Fruit fly (Drosophila melanogaster) whole organism, embryonic: ENCODE results near the gene Paics.

Experiments
- Atf-2 ChIP-seq: fragments of 200-800 bp; sonication (Bioruptor generic); optimal IDR thresholded peaks from 2 replicates; lab custom pipeline; 2016; ENCODE audit warnings: missing biosample characterization, missing genetic modification characterization
- B-H1 ChIP-seq: fragments of 200-800 bp; sonication (Bioruptor generic); IDR thresholded peaks from 3 replicates; pipeline ENCODE4 v1.3.6; 2022; ENCODE audit warnings: missing biosample characterization, missing genetic modification characterization
- B-H2 ChIP-seq: fragments of 200-800 bp; sonication (Bioruptor generic); optimal IDR thresholded peaks from 2 replicates; lab custom pipeline; 2018; ENCODE audit warnings: missing biosample characterization, mild to moderate bottlenecking, missing genetic modification characterization
- CG1024 ChIP-seq: fragments of 200-800 bp; sonication (Bioruptor generic); IDR thresholded peaks from 2 replicates; pipeline ENCODE4 v1.3.6; 2022; ENCODE audit warnings: missing biosample characterization, missing genetic modification characterization
- CG13287 ChIP-seq: fragments of 200-800 bp; sonication (Bioruptor generic); IDR thresholded peaks from 2 replicates; pipeline ENCODE4 v1.3.6; 2022; ENCODE audit warnings: missing biosample characterization, missing genetic modification characterization; ENCODE audit not compliant: partially characterized antibody
- CG13424 ChIP-seq: fragments of 200-800 bp; sonication (Bioruptor generic); optimal IDR thresholded peaks from 2 replicates; lab custom pipeline; 2019; ENCODE audit warnings: missing biosample characterization, mild to moderate bottlenecking, missing genetic modification characterization, moderate library complexity
- CG13624 ChIP-seq: fragments of 200-800 bp; sonication (Bioruptor generic); optimal IDR thresholded peaks from 2 replicates; lab custom pipeline; 2016; ENCODE audit warnings: missing biosample characterization, missing genetic modification characterization
- CG16815 ChIP-seq: fragments of 200-800 bp; sonication (Bioruptor generic); optimal IDR thresholded peaks from 3 replicates; lab custom pipeline; 2017; ENCODE audit warnings: missing biosample characterization, mild to moderate bottlenecking, missing genetic modification characterization
- CG17802 ChIP-seq: fragments of 200-800 bp; sonication (Bioruptor generic); optimal IDR thresholded peaks from 2 replicates; lab custom pipeline; 2018; ENCODE audit warnings: missing biosample characterization, mild to moderate bottlenecking, missing genetic modification characterization, moderate library complexity
- CG43689 ChIP-seq: fragments of 200-800 bp; sonication (Bioruptor generic); IDR thresholded peaks from 2 replicates; pipeline ENCODE4 v1.3.6; 2022; ENCODE audit warnings: missing biosample characterization, missing genetic modification characterization
- CG6813 ChIP-seq: fragments of 200-800 bp; sonication (Bioruptor generic); optimal IDR thresholded peaks from 2 replicates; lab custom pipeline; 2017; ENCODE audit warnings: missing biosample characterization, missing genetic modification characterization, mild to moderate bottlenecking, moderate library complexity, missing genetic modification reagents
- CG7556 ChIP-seq: fragments of 200-800 bp; sonication (Bioruptor generic); optimal IDR thresholded peaks from 2 replicates; lab custom pipeline; 2017; ENCODE audit warnings: missing biosample characterization, mild to moderate bottlenecking, missing genetic modification characterization
- CG7963 ChIP-seq: fragments of 200-800 bp; sonication (Bioruptor generic); IDR thresholded peaks from 3 replicates; pipeline ENCODE4 v1.3.6; 2022; ENCODE audit warnings: missing biosample characterization, missing genetic modification characterization; ENCODE audit not compliant: partially characterized antibody
- CG8290 ChIP-seq, 3 experiments: fragments of 200-800 bp; sonication (Bioruptor generic); optimal IDR thresholded peaks; 2 replicates each; lab custom pipeline; 2016 to 2019; ENCODE audit warnings: missing biosample characterization in 3 of 3, missing genetic modification characterization in 3 of 3, mild to moderate bottlenecking in 2 of 3, moderate library complexity in 1 of 3
- CG8924 ChIP-seq: fragments of 200-800 bp; optimal IDR thresholded peaks from 3 replicates; lab custom pipeline; 2019; ENCODE audit warnings: missing biosample characterization, mild to moderate bottlenecking, missing genetic modification characterization, moderate library complexity
- CG9437 ChIP-seq: fragments of 200-800 bp; sonication (Bioruptor generic); optimal IDR thresholded peaks from 2 replicates; lab custom pipeline; 2018; ENCODE audit warnings: missing biosample characterization, mild to moderate bottlenecking, missing genetic modification characterization
- CG9609 ChIP-seq: fragments of 200-800 bp; sonication (Bioruptor generic); optimal IDR thresholded peaks from 3 replicates; lab custom pipeline; 2016; ENCODE audit warnings: missing biosample characterization, missing genetic modification characterization
- Deaf1 ChIP-seq: fragments of 200-800 bp; optimal IDR thresholded peaks from 3 replicates; lab custom pipeline; 2019; ENCODE audit warnings: missing biosample characterization, mild to moderate bottlenecking, missing genetic modification characterization, moderate library complexity
- Dp ChIP-seq: fragments of 200-800 bp; sonication (Bioruptor generic); optimal IDR thresholded peaks from 2 replicates; lab custom pipeline; 2018; ENCODE audit warnings: missing biosample characterization, mild to moderate bottlenecking, missing genetic modification characterization, moderate library complexity
- Gsc ChIP-seq: fragments of 200-800 bp; sonication (Bioruptor generic); IDR thresholded peaks from 2 replicates; pipeline ENCODE4 v1.3.6; 2022; ENCODE audit warnings: missing biosample characterization, missing genetic modification characterization
- Gug ChIP-seq: fragments of 200-800 bp; sonication (Bioruptor generic); IDR thresholded peaks from 4 replicates; pipeline ENCODE4 v1.3.6; 2022; ENCODE audit warnings: missing biosample characterization, missing genetic modification characterization
- HHEX ChIP-seq: fragments of 200-800 bp; sonication (Bioruptor generic); optimal IDR thresholded peaks from 3 replicates; lab custom pipeline; 2017; ENCODE audit warnings: missing biosample characterization, mild to moderate bottlenecking, missing genetic modification characterization, missing genetic modification reagents
- Mrtf ChIP-seq: fragments of 200-800 bp; sonication (Bioruptor generic); IDR thresholded peaks from 3 replicates; pipeline ENCODE4 v1.3.6; 2022; ENCODE audit warnings: missing biosample characterization, missing genetic modification characterization
- NC2α ChIP-seq: fragments of 200-800 bp; sonication (Bioruptor generic); optimal IDR thresholded peaks from 2 replicates; lab custom pipeline; 2016; ENCODE audit warnings: missing biosample characterization, missing genetic modification characterization
- Neu2 ChIP-seq: fragments of 200-800 bp; sonication (Bioruptor generic); optimal IDR thresholded peaks from 3 replicates; lab custom pipeline; 2016; ENCODE audit warnings: missing biosample characterization, missing genetic modification characterization, borderline replicate concordance
- PHDP ChIP-seq: fragments of 200-800 bp; sonication (Bioruptor generic); optimal IDR thresholded peaks from 3 replicates; lab custom pipeline; 2018; ENCODE audit warnings: missing biosample characterization, mild to moderate bottlenecking, missing genetic modification characterization, moderate library complexity
- Scr ChIP-seq: fragments of 200-800 bp; sonication (Bioruptor generic); IDR thresholded peaks from 2 replicates; pipeline ENCODE4 v1.3.6; 2022; ENCODE audit warnings: missing biosample characterization, missing genetic modification characterization; ENCODE audit not compliant: partially characterized antibody
- YL-1 ChIP-seq: fragments of 200-800 bp; sonication (Bioruptor generic); optimal IDR thresholded peaks from 3 replicates; lab custom pipeline; 2017; ENCODE audit warnings: missing biosample characterization, mild to moderate bottlenecking, missing genetic modification characterization
- cwo ChIP-seq: fragments of 200-800 bp; sonication (Bioruptor generic); optimal IDR thresholded peaks from 3 replicates; lab custom pipeline; 2017; ENCODE audit warnings: missing biosample characterization, missing genetic modification characterization, mild to moderate bottlenecking, moderate library complexity, missing genetic modification reagents
- dmrt99B ChIP-seq: fragments of 200-800 bp; sonication (Bioruptor generic); optimal IDR thresholded peaks from 2 replicates; lab custom pipeline; 2018; ENCODE audit warnings: missing biosample characterization, mild to moderate bottlenecking, missing genetic modification characterization, moderate library complexity
- dpn ChIP-seq, 2 experiments: fragments of 200-800 bp; sonication (Bioruptor generic); optimal IDR thresholded peaks; 3 replicates each; lab custom pipeline; 2016; ENCODE audit warnings: missing biosample characterization in 2 of 2, missing genetic modification characterization in 2 of 2
- grn ChIP-seq: fragments of 200-800 bp; sonication (Bioruptor generic); optimal IDR thresholded peaks from 3 replicates; lab custom pipeline; 2017; ENCODE audit warnings: missing biosample characterization, missing genetic modification characterization
- hkb ChIP-seq, 2 experiments: fragments of 200-800 bp in 1 of 2; fragments of >200 bp in 1 of 2; sonication (Bioruptor generic) in 1 of 2; IDR thresholded peaks in 1 of 2; optimal IDR thresholded peaks in 1 of 2; 2 replicates each; pipeline versions ENCODE4 v1.3.6 to Lab custom; 2017 to 2022; ENCODE audit warnings: missing biosample characterization in 1 of 2, missing genetic modification characterization in 1 of 2
- jing ChIP-seq: fragments of 200-800 bp; sonication (Bioruptor generic); optimal IDR thresholded peaks from 2 replicates; lab custom pipeline; 2018; ENCODE audit warnings: missing biosample characterization, mild to moderate bottlenecking, missing genetic modification characterization
- kah ChIP-seq: fragments of 200-800 bp; sonication (Bioruptor generic); optimal IDR thresholded peaks from 2 replicates; lab custom pipeline; 2018; ENCODE audit warnings: missing biosample characterization, mild to moderate bottlenecking, missing genetic modification characterization
- lola ChIP-seq, 3 experiments: fragments of >200 bp in 2 of 3; fragments of 200-800 bp in 1 of 3; sonication (Bioruptor generic) in 1 of 3; optimal IDR thresholded peaks; 2 replicates each; lab custom pipeline; 2017 to 2019; ENCODE audit warnings: missing biosample characterization in 3 of 3, missing genetic modification characterization in 3 of 3, mild to moderate bottlenecking in 1 of 3, moderate library complexity in 1 of 3
- lov ChIP-seq, 2 experiments: fragments of 200-800 bp in 1 of 2; fragments of >200 bp in 1 of 2; sonication (Bioruptor generic) in 1 of 2; IDR thresholded peaks in 1 of 2; optimal IDR thresholded peaks in 1 of 2; 2 replicates in 1 of 2; 3 replicates in 1 of 2; pipeline versions ENCODE4 v1.3.6 to Lab custom; 2017 to 2022; ENCODE audit warnings: missing biosample characterization in 1 of 2, missing genetic modification characterization in 1 of 2
- phol ChIP-seq: fragments of 200-800 bp; sonication (Bioruptor generic); optimal IDR thresholded peaks from 3 replicates; lab custom pipeline; 2018; ENCODE audit warnings: missing biosample characterization, mild to moderate bottlenecking, missing genetic modification characterization, moderate library complexity
- pros ChIP-seq: fragments of 200-800 bp; sonication (Bioruptor generic); optimal IDR thresholded peaks from 3 replicates; lab custom pipeline; 2019; ENCODE audit warnings: missing biosample characterization, mild to moderate bottlenecking, missing genetic modification characterization, moderate library complexity
- sim ChIP-seq: fragments of 200-800 bp; sonication (Bioruptor generic); IDR thresholded peaks from 2 replicates; pipeline ENCODE4 v1.3.6; 2022; ENCODE audit warnings: missing biosample characterization, missing genetic modification characterization
- slbo ChIP-seq: fragments of 200-800 bp; sonication (Bioruptor generic); IDR thresholded peaks from 2 replicates; pipeline ENCODE4 v1.3.6; 2022; ENCODE audit warnings: missing biosample characterization, missing genetic modification characterization
- sug ChIP-seq: fragments of 200-800 bp; optimal IDR thresholded peaks from 2 replicates; lab custom pipeline; 2019; ENCODE audit warnings: missing biosample characterization, mild to moderate bottlenecking, missing genetic modification characterization, moderate library complexity
- tna ChIP-seq: fragments of 200-800 bp; sonication (Bioruptor generic); IDR thresholded peaks from 2 replicates; pipeline ENCODE4 v1.3.6; 2022; ENCODE audit warnings: missing biosample characterization, missing genetic modification characterization; ENCODE audit not compliant: partially characterized antibody
- vfl ChIP-seq: fragments of 200-800 bp; sonication (Bioruptor generic); optimal IDR thresholded peaks from 2 replicates; lab custom pipeline; 2016; ENCODE audit warnings: missing biosample characterization, missing genetic modification characterization
- vvl ChIP-seq: fragments of 200-800 bp; sonication (Bioruptor generic); IDR thresholded peaks from 2 replicates; pipeline ENCODE4 v1.3.6; 2022; ENCODE audit warnings: missing biosample characterization, missing genetic modification characterization
- wek ChIP-seq: fragments of 200-800 bp; sonication (Bioruptor generic); optimal IDR thresholded peaks from 3 replicates; lab custom pipeline; 2018; ENCODE audit warnings: missing biosample characterization, mild to moderate bottlenecking, missing genetic modification characterization, moderate library complexity
- z ChIP-seq: fragments of 200-800 bp; sonication (Bioruptor generic); IDR thresholded peaks from 3 replicates; pipeline ENCODE4 v1.3.6; 2022; ENCODE audit warnings: missing biosample characterization, missing genetic modification characterization

The Paics gene

DNA sequence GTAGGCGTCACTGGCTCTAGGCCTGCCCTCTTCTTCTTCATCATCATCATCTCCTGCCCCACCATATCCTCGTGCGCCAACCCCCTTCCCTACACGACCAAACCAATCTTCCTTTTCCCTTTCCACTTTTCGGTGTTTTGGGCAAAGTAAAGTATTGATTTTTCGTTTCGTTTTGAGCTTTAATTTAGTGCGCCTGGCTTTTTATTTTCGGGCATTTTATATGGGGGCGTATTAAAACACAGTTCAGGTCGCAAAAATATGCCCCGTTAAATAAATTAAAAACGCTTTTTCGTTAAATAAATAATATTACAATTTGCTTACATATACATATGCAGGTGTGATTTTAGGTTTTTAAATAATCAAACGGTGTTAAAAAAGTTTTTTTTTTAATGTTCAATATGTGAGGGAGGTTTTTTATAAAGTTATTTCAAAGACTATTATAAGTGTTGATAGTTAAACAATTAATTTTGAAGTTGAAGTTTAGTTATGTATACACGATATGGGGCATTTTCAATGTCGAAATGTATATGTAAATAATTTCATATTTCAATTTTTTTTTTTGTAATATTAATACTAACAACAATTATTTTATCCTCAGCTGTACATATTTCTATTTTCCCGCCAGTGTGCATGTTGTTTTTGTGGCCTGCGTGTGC, 22.6 kb downstream of the Paics start (continued):
- no peak for TF ChIP-seq z
- TF ChIP-seq Scr (GFP tag; lab: Robert Waterston, UW) = no peak
- TF ChIP-seq dmrt99B = peak; percentile 90
- TF ChIP-seq CG7556 (GFP tag; lab: Kevin White, UChicago) = peak; percentile 86
- TF ChIP-seq CG6813 (GFP tag; lab: Kevin White, UChicago) = peak; percentile 70
- no peak for TF ChIP-seq hkb (optimal IDR thresholded peaks at IDR 0.05; lab: Kevin White, UChicago)
- TF ChIP-seq hkb (GFP tag; IDR thresholded peaks at IDR 0.05; lab: Robert Waterston, UW) = no peak; the same call in 1 of the 2 replicates
- TF ChIP-seq Atf-2 = peak; percentile 54
- TF ChIP-seq CG17802 (tag; lab: Kevin White, UChicago) = no peak
- TF ChIP-seq wek (GFP tag; lab: Kevin White, UChicago) = no peak
- no peak for TF ChIP-seq B-H1 (GFP tag; lab: Robert Waterston, UW)
- TF ChIP-seq tna (GFP tag; lab: Robert Waterston, UW) = no peak
- no peak for TF ChIP-seq NC2α
- TF ChIP-seq CG13624 (GFP tag; lab: Kevin White, UChicago) = no peak
- TF ChIP-seq vfl (GFP tag; lab: Kevin White, UChicago) = no peak
- peak; percentile 12 for TF ChIP-seq sug (tag; lab: Kevin White, UChicago)
- peak; percentile 86 for TF ChIP-seq CG9437 (GFP tag; lab: Kevin White, UChicago)
- no peak for TF ChIP-seq jing (GFP tag; lab: Kevin White, UChicago)
- TF ChIP-seq CG16815 (GFP tag; lab: Kevin White, UChicago) = peak; percentile 49
- TF ChIP-seq B-H2 (GFP tag; lab: Kevin White, UChicago) = no peak
- peak; percentile 62 for TF ChIP-seq cwo (GFP tag; lab: Kevin White, UChicago)
- TF ChIP-seq lov (optimal IDR thresholded peaks at IDR 0.05; lab: Kevin White, UChicago) = no peak
- no peak for TF ChIP-seq lov (GFP tag; IDR thresholded peaks at IDR 0.05; lab: Robert Waterston, UW)
- TF ChIP-seq CG13287 (GFP tag; lab: Robert Waterston, UW) = no peak
- TF ChIP-seq Dp (GFP tag; lab: Kevin White, UChicago) = no peak
- peak; percentile 33 to 58 for TF ChIP-seq dpn (GFP tag; optimal IDR thresholded peaks at IDR 0.05; lab: Kevin White, UChicago)
- no peak for TF ChIP-seq CG9609
- peak; percentile 85 for TF ChIP-seq CG13424 (tag; lab: Kevin White, UChicago)
- peak; percentile 45 for TF ChIP-seq kah (GFP tag; lab: Kevin White, UChicago)
- peak; percentile 62 for TF ChIP-seq vvl
- TF ChIP-seq sim (GFP tag; lab: Robert Waterston, UW) = peak; percentile 24; the same call in 1 of the 2 replicates
- TF ChIP-seq CG43689 = 0 out of 2 replicates have a peak, but pooled peaks have one; percentile 32
- TF ChIP-seq slbo (GFP tag; lab: Robert Waterston, UW) = peak; percentile 63
- peak; percentile 86 for TF ChIP-seq phol
- peak; percentile 1 for TF ChIP-seq YL-1 (GFP tag; lab: Kevin White, UChicago)
- peak in 1 of 3 experiments; percentile 71 for TF ChIP-seq lola (GFP tag; optimal IDR thresholded peaks at IDR 0.05; lab: Kevin White, UChicago)
- peak; percentile 82 for TF ChIP-seq PHDP
- no peak for TF ChIP-seq Gug (GFP tag; lab: Robert Waterston, UW)
- no peak for TF ChIP-seq Neu2 (GFP tag; lab: Kevin White, UChicago)
- TF ChIP-seq pros (GFP tag; lab: Kevin White, UChicago) = no peak
- no peak for TF ChIP-seq CG1024 (GFP tag; lab: Robert Waterston, UW)
- no peak for TF ChIP-seq grn (GFP tag; lab: Kevin White, UChicago)
- TF ChIP-seq Deaf1 (tag; lab: Kevin White, UChicago) = peak; percentile 46
- peak; percentile 22 for TF ChIP-seq CG8290 (GFP tag; optimal IDR thresholded peaks at IDR 0.05; lab: Kevin White, UChicago)
- no peak for TF ChIP-seq CG8290 (tag; optimal IDR thresholded peaks at IDR 0.05; lab: Kevin White, UChicago)
- no peak for TF ChIP-seq Gsc (GFP tag; lab: Robert Waterston, UW)
- no peak for TF ChIP-seq Mrtf (GFP tag; lab: Robert Waterston, UW)
- TF ChIP-seq CG8924 (tag; lab: Kevin White, UChicago) = peak; percentile 83
- TF ChIP-seq CG7963 = no peak
- peak; percentile 50 for TF ChIP-seq HHEX (GFP tag; lab: Kevin White, UChicago)
